Fruit fly (Drosophila melanogaster) Kc167 (cell line): Measurements from ENCODE around the gene CG31104.

Experiments used
- Sin3A ChIP-seq: fragments of >200 bp; optimal IDR thresholded peaks from 2 replicates; lab custom pipeline; 2018; ENCODE audit warnings: missing external identifiers
- h ChIP-seq: fragments of >200 bp; optimal IDR thresholded peaks from 3 replicates; lab custom pipeline; 2018; ENCODE audit warnings: missing external identifiers
- insv ChIP-seq: fragments of >200 bp; optimal IDR thresholded peaks from 3 replicates; lab custom pipeline; 2018; ENCODE audit warnings: missing external identifiers
- psq ChIP-seq: fragments of >200 bp; optimal IDR thresholded peaks from 2 replicates; lab custom pipeline; 2017; ENCODE audit warnings: missing external identifiers
- ttk ChIP-seq: sonication (Bioruptor generic); optimal IDR thresholded peaks from 2 replicates; lab custom pipeline; 2017; ENCODE audit warnings: missing external identifiers

DNA sequence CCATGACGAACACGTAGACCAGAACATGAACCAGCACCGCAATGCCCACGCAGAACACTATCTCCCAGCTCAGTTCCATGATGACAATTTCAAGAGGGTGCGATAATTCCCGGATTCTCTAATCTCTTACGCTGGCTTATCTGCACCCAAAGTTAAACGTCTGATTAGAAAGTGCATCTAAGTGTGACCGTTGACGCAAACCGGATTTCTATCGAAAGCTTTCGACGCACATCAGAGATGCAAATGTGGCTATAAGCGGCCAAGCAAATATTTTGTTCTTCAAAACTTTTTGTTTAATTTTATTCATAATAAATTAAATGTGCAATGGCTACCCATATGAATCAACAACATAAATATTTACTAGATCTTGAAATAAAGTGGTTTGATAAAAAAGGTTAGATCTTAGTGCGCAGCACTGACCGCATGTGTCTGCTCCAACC, 22.9 kb upstream of the CG31104 start, which contains the start of the genes Kdsr and CG11858:
- TF ChIP-seq insv (lab: Kevin White, UChicago): no peak
- TF ChIP-seq Sin3A (lab: Kevin White, UChicago): no peak
- TF ChIP-seq h (lab: Kevin White, UChicago): no peak
- TF ChIP-seq ttk: no peak
- TF ChIP-seq psq: no peak
